Worm (Caenorhabditis elegans): ENCODE data around the gene C01G6.9.

The C01G6.9 gene

ce11 chrII:9254187-9254586 lies 41.4 kb downstream of the C01G6.9 start, which contains the start of gene nlp-82:
TSS of gene nlp-82 (minus strand) at chrII:9254287.
- TF ChIP-seq ceh-62 (tag; optimal IDR thresholded peaks at IDR 0.05), result no peak
- no peak for TF ChIP-seq lir-3 (tag; optimal IDR thresholded peaks at IDR 0.05)
- TF ChIP-seq lin-13 (GFP tag; optimal IDR thresholded peaks at IDR 0.05), result no peak
- no peak for TF ChIP-seq nhr-11 (tag; optimal IDR thresholded peaks at IDR 0.05)
- no peak for TF ChIP-seq hmg-1.1 (GFP tag; IDR thresholded peaks at IDR 0.05)

- TF ChIP-seq F49E8.2 (tag; optimal IDR thresholded peaks at IDR 0.05; ENCODE audit: borderline replicate concordance) (no peak), hlh-30 (tag; optimal IDR thresholded peaks at IDR 0.05; ENCODE audit: insufficient read depth) (peak; percentile 23)
Observed at ce11 chrII:9251529-9251928, 44.1 kb downstream of the C01G6.9 start.

ce11 chrII:9250422-9250821 lies 45.2 kb downstream of the C01G6.9 start, which contains the start of gene T26C5.4:
TSS of gene T26C5.4 (minus strand) at chrII:9250522.
- TF ChIP-seq lin-29 (GFP tag; IDR thresholded peaks at IDR 0.05), result no peak
- TF ChIP-seq dmd-8 (GFP tag; IDR thresholded peaks at IDR 0.05), result no peak
- no peak for TF ChIP-seq ztf-11 (tag; optimal IDR thresholded peaks at IDR 0.05)
- no peak for TF ChIP-seq ZK546.5 (tag; optimal IDR thresholded peaks at IDR 0.05)
- TF ChIP-seq aly-2 (tag; optimal IDR thresholded peaks at IDR 0.05), result no peak
- TF ChIP-seq daf-12 (tag; optimal IDR thresholded peaks at IDR 0.05), result no peak
- TF ChIP-seq zag-1 (tag; optimal IDR thresholded peaks at IDR 0.05), result no peak
- no peak for TF ChIP-seq nhr-42 (GFP tag; IDR thresholded peaks at IDR 0.05)
- TF ChIP-seq daf-19 (GFP tag; conservative IDR thresholded peaks at IDR 0.05), result no peak
- no peak for TF ChIP-seq T20F7.1 (GFP tag; optimal IDR thresholded peaks at IDR 0.05)
- TF ChIP-seq T26A8.4 (GFP tag; IDR thresholded peaks at IDR 0.05), result no peak
- no peak for TF ChIP-seq zip-11 (GFP tag; IDR thresholded peaks at IDR 0.05)
- no peak for TF ChIP-seq mxl-2 (GFP tag; conservative IDR thresholded peaks at IDR 0.05)
- TF ChIP-seq ceh-82 (tag; optimal IDR thresholded peaks at IDR 0.05), result no peak
- no peak for TF ChIP-seq zip-2 (tag; optimal IDR thresholded peaks at IDR 0.05)
- no peak for TF ChIP-seq ceh-28 (tag; optimal IDR thresholded peaks at IDR 0.05)
- no peak for TF ChIP-seq pqm-1 (tag; optimal IDR thresholded peaks at IDR 0.05)

ce11 chrII:9246648-9247047 lies 49.0 kb downstream of the C01G6.9 start, which contains the start of gene T26C5.5:
TSS of gene T26C5.5 (minus strand) at chrII:9246748.
- TF ChIP-seq aha-1 (tag) (peak; percentile 16), lir-3 (tag; optimal IDR thresholded peaks at IDR 0.05) (no peak)
